Worm (Caenorhabditis elegans) whole organism, young adult: ENCODE results near the gene srh-244.

ENCODE experiments used
- F55B11.4 ChIP-seq: sonication (generic microtip); optimal IDR thresholded peaks from 2 replicates; lab custom pipeline; 2016; ENCODE audit warnings: missing compliant biosample characterization, missing genetic modification characterization, borderline replicate concordance; ENCODE audit not compliant: insufficient read depth
- attf-3 ChIP-seq: fragments of 200-800 bp; sonication (Bioruptor generic); conservative IDR thresholded peaks from 2 replicates; pipeline ENCODE4 v1.3.6; 2022; ENCODE audit warnings: missing genetic modification reagents, missing genetic modification characterization, missing compliant biosample characterization
- ceh-40 ChIP-seq: fragments of 200-800 bp; sonication (Bioruptor generic); IDR thresholded peaks from 2 replicates; pipeline ENCODE4 v1.3.6; 2022; ENCODE audit warnings: missing genetic modification characterization, missing compliant biosample characterization
- ekl-4 ChIP-seq: fragments of 200-800 bp; sonication (Bioruptor generic); IDR thresholded peaks from 2 replicates; pipeline ENCODE4 v1.3.6; 2022; ENCODE audit warnings: missing genetic modification reagents, missing genetic modification characterization, missing compliant biosample characterization
- fkh-3 ChIP-seq: sonication (generic microtip); optimal IDR thresholded peaks from 2 replicates; lab custom pipeline; 2016; ENCODE audit warnings: mild to moderate bottlenecking, missing genetic modification characterization, missing compliant biosample characterization
- nhr-80 ChIP-seq: sonication (generic microtip); optimal IDR thresholded peaks from 2 replicates; lab custom pipeline; 2016; ENCODE audit warnings: missing genetic modification characterization, missing compliant biosample characterization
- snpc-1.1 ChIP-seq: sonication (generic microtip); optimal IDR thresholded peaks from 2 replicates; lab custom pipeline; 2017; ENCODE audit warnings: missing genetic modification characterization, mild to moderate bottlenecking, missing compliant biosample characterization, antibody characterized with exemption, moderate library complexity, missing genotype, missing genetic modification reagents; ENCODE audit not compliant: insufficient read depth

srh-244 gene

DNA sequence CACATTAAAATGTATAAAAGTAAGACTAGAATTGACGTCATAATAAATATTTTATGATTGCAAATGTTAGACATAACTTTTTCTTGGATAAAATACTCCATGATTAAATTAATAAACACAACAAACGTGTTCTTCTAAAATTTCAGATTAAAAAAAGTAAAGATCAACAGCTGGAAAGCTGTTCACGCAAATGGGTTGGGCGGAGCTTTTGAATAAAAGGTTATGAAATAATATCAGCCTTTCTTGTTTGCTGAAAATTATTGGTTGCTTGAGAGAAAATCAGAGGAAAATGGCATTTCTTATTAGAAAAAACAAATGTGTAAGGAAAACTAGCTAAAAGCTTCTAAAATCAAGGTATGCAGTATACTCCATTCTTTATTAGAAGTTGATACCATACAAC lies 44.1 kb downstream of the srh-244 start, which contains the start of gene C02H6.3 (continued):
- no peak for TF ChIP-seq ceh-40 (GFP tag; lab: Robert Waterston, UW)
- no peak for TF ChIP-seq F55B11.4 (tag; lab: Kevin White, UChicago)
- TF ChIP-seq ekl-4 (GFP tag; lab: Robert Waterston, UW) = no peak

- TF ChIP-seq attf-3 (no peak), fkh-3 (tag; lab: Kevin White, UChicago) (no peak)
Observed at ce11 chrV:7389771-7390170, 46.1 kb downstream of the srh-244 start, which contains the start of gene C02H6.1. TSS of gene C02H6.1 (minus strand) at chrV:7389871.

ce11 chrV:7391933-7392332 lies 48.3 kb downstream of the srh-244 start, which contains the start of gene fbxa-105:
TSS of gene fbxa-105 (minus strand) at chrV:7392029.
- peak; percentile 34 for TF ChIP-seq nhr-80 (tag; lab: Kevin White, UChicago)
- TF ChIP-seq snpc-1.1 (tag; lab: Kevin White, UChicago) = no peak
- TF ChIP-seq, all 124 proteins: peak for 1
